Worm (Caenorhabditis elegans): ENCODE measurements around the gene cdh-9.

ce11 chrX:16609424-16609823 lies 14.4 kb downstream of the cdh-9 start, which contains the start of gene F59C12.3:
- TF ChIP-seq lin-39 (tag; optimal IDR thresholded peaks at IDR 0.05) (no peak), snpc-4 (tag; optimal IDR thresholded peaks at IDR 0.05) (no peak), ztf-1 (GFP tag; conservative IDR thresholded peaks at IDR 0.05) (no peak), mdl-1 (tag; optimal IDR thresholded peaks at IDR 0.05) (no peak), nhr-237 (tag; optimal IDR thresholded peaks at IDR 0.05) (no peak), ama-1 (optimal IDR thresholded peaks at IDR 0.05) (no peak), ztf-4 (tag; optimal IDR thresholded peaks at IDR 0.05) (no peak), nhr-77 (tag; optimal IDR thresholded peaks at IDR 0.05) (no peak)

Data from whole organism, L2 larva.